Worm (Caenorhabditis elegans): Measurements from ENCODE around the gene F47C12.13.
A peak's percentile ranks its signal among the peaks of the same experiment; 100 is the strongest.

Gene F47C12.13

DNA sequence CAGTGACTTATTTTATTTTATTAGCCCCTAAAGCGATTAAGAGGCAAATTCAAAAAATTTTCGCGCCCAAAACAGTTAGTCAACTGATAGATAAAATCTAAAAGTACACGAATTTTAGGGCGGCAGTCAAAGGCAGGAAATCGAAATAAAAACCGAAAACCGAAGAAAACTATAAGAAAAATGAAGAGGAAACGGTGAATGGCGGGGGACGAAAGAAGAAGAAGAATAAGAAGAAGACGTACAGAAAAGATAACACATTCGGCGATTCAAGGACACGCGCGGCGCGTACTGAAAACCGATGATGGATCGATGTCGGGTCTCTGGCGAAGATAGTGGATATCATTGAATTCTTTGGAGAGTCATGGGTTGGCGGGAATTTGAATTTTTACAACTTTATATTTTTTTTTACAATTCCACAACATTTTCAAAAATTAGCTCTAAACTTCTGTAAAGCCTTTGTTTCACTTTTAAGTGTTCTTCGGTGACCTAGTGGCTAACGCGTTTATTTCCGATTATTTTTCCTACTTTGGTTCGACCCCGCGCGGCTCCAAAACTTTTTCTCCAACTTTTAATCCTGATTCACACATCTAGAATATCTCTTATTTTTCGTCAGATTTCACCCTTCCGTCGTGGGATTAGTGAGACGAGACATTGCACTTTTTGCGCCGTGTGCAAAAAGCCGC is 36.8 kb upstream of the F47C12.13 start (continued):
- TF ChIP-seq nhr-47 (tag; optimal IDR thresholded peaks at IDR 0.05) (peak; percentile 6), irx-1 (tag; optimal IDR thresholded peaks at IDR 0.05) (no peak), dpl-1 (GFP tag; optimal IDR thresholded peaks at IDR 0.05) (peak; percentile 69 to 80 (median 75)), nhr-19 (GFP tag; conservative IDR thresholded peaks at IDR 0.05) (peak; percentile 29; the same call in 1 of the 2 replicates), lin-13 (GFP tag; optimal IDR thresholded peaks at IDR 0.05) (peak; percentile 72), C16A3.4 (tag; optimal IDR thresholded peaks at IDR 0.05) (no peak), nhr-90 (tag; optimal IDR thresholded peaks at IDR 0.05; ENCODE audit: poor library complexity) (peak; percentile 68), pqm-1 (tag; optimal IDR thresholded peaks at IDR 0.05) (no peak), blmp-1 (tag; optimal IDR thresholded peaks at IDR 0.05) (peak; percentile 92)

ce11 chrIV:4029288-4029687 is 35.1 kb upstream of the F47C12.13 start:
- TF ChIP-seq efl-1 (optimal IDR thresholded peaks at IDR 0.05), result no peak
- peak in 1 of 2 experiments; percentile 50 for TF ChIP-seq efl-1 (GFP tag; optimal IDR thresholded peaks at IDR 0.05 in 1 of 2)
- TF ChIP-seq lin-35 (GFP tag; optimal IDR thresholded peaks at IDR 0.05), result peak in 1 of 2 experiments; percentile 44
- peak; percentile 57 for TF ChIP-seq blmp-1 (tag; optimal IDR thresholded peaks at IDR 0.05)
- no peak for TF ChIP-seq unc-62 (GFP tag; optimal IDR thresholded peaks at IDR 0.05)
- peak; percentile 63 for TF ChIP-seq elt-2 (tag; optimal IDR thresholded peaks at IDR 0.05)
- no peak for TF ChIP-seq unc-30 (tag; optimal IDR thresholded peaks at IDR 0.05)
- TF ChIP-seq ztf-11 (tag; optimal IDR thresholded peaks at IDR 0.05), result no peak
- TF ChIP-seq elt-3 (tag; optimal IDR thresholded peaks at IDR 0.05), result peak in 1 of 6 experiments; percentile 27

ce11 chrIV:4028177-4028576 is 34.0 kb upstream of the F47C12.13 start:
- no peak for TF ChIP-seq lin-15B (tag; optimal IDR thresholded peaks at IDR 0.05)
- TF ChIP-seq rnt-1 (tag; optimal IDR thresholded peaks at IDR 0.05), result peak; percentile 76
- no peak for TF ChIP-seq ztf-11 (tag; optimal IDR thresholded peaks at IDR 0.05)
- TF ChIP-seq snpc-4 (tag; optimal IDR thresholded peaks at IDR 0.05), result no peak
- TF ChIP-seq tlp-1 (tag; optimal IDR thresholded peaks at IDR 0.05), result no peak
- TF ChIP-seq nhr-19 (GFP tag; conservative IDR thresholded peaks at IDR 0.05), result peak; percentile 75
- peak in 2 of 3 experiments; percentile 21 to 36 for TF ChIP-seq dpl-1 (GFP tag; optimal IDR thresholded peaks at IDR 0.05)
- TF ChIP-seq mep-1 (tag; optimal IDR thresholded peaks at IDR 0.05), result peak; percentile 37
- no peak for TF ChIP-seq hlh-17 (GFP tag; optimal IDR thresholded peaks at IDR 0.05; ENCODE audit: borderline replicate concordance)
- TF ChIP-seq unc-86 (tag; optimal IDR thresholded peaks at IDR 0.05), result no peak
- TF ChIP-seq vab-15 (tag; optimal IDR thresholded peaks at IDR 0.05), result no peak
- no peak for TF ChIP-seq Y116A8C.19 (tag; optimal IDR thresholded peaks at IDR 0.05; ENCODE audit: borderline replicate concordance)
- TF ChIP-seq efl-3 (GFP tag; optimal IDR thresholded peaks at IDR 0.05), result no peak
- no peak for TF ChIP-seq sup-37 (GFP tag; optimal IDR thresholded peaks at IDR 0.05)
- TF ChIP-seq ets-5 (GFP tag; IDR thresholded peaks at IDR 0.05), result no peak
- TF ChIP-seq zag-1 (tag; optimal IDR thresholded peaks at IDR 0.05), result no peak
- TF ChIP-seq lin-35 (GFP tag; optimal IDR thresholded peaks at IDR 0.05), result peak; percentile 57 to 67
- TF ChIP-seq nhr-11 (tag; optimal IDR thresholded peaks at IDR 0.05), result no peak
- TF ChIP-seq hlh-4 (tag; optimal IDR thresholded peaks at IDR 0.05), result no peak
- no peak for TF ChIP-seq nhr-28 (tag; optimal IDR thresholded peaks at IDR 0.05)
- peak in 4 of 6 experiments; percentile 27 to 64 (median 37) for TF ChIP-seq elt-3 (tag; optimal IDR thresholded peaks at IDR 0.05)
- TF ChIP-seq lin-14 (GFP tag; optimal IDR thresholded peaks at IDR 0.05), result peak; percentile 91
- no peak for TF ChIP-seq ceh-63 (GFP tag; optimal IDR thresholded peaks at IDR 0.05)
- no peak for TF ChIP-seq ama-1 (optimal IDR thresholded peaks at IDR 0.05)
- TF ChIP-seq nhr-12 (tag; optimal IDR thresholded peaks at IDR 0.05), result no peak
- peak; percentile 13 to 66 for TF ChIP-seq lsy-2 (tag; optimal IDR thresholded peaks at IDR 0.05)
- no peak for TF ChIP-seq pax-3 (tag; optimal IDR thresholded peaks at IDR 0.05)
- no peak for TF ChIP-seq unc-98 (GFP tag; IDR thresholded peaks at IDR 0.05)
- no peak for TF ChIP-seq lin-13 (GFP tag; optimal IDR thresholded peaks at IDR 0.05)
- TF ChIP-seq sox-4 (tag; optimal IDR thresholded peaks at IDR 0.05), result no peak
- no peak for TF ChIP-seq aha-1 (tag; optimal IDR thresholded peaks at IDR 0.05)
- TF ChIP-seq C04F5.9 (tag; optimal IDR thresholded peaks at IDR 0.05), result no peak
- TF ChIP-seq aly-2 (tag; optimal IDR thresholded peaks at IDR 0.05), result no peak
- TF ChIP-seq fkh-8 (tag; optimal IDR thresholded peaks at IDR 0.05), result no peak
- peak; percentile 64 for TF ChIP-seq blmp-1 (tag; optimal IDR thresholded peaks at IDR 0.05)
- TF ChIP-seq ztf-4 (tag; optimal IDR thresholded peaks at IDR 0.05), result peak; percentile 59
- TF ChIP-seq unc-130 (tag; optimal IDR thresholded peaks at IDR 0.05), result peak; percentile 76
- peak; percentile 15 for TF ChIP-seq irx-1 (tag; optimal IDR thresholded peaks at IDR 0.05)
- TF ChIP-seq nhr-76 (tag; optimal IDR thresholded peaks at IDR 0.05), result no peak

Data from whole organism, L1 larva.